Fruit fly (Drosophila melanogaster) whole organism, embryonic: ENCODE results near the gene dpp.
A peak's percentile ranks its signal among the peaks of the same experiment; 100 is the strongest.

Experiments
- Abd-B ChIP-seq: fragments of 200-800 bp; sonication (Bioruptor generic); optimal IDR thresholded peaks from 2 replicates; lab custom pipeline; 2018; ENCODE audit warnings: missing biosample characterization, mild to moderate bottlenecking, missing genetic modification characterization, moderate library complexity
- BEAF-32 ChIP-seq: fragments of 200-800 bp; sonication (Bioruptor generic); optimal IDR thresholded peaks from 3 replicates; lab custom pipeline; 2017; ENCODE audit warnings: missing biosample characterization, missing genetic modification characterization, mild to moderate bottlenecking, moderate library complexity, missing genetic modification reagents
- CG10366 ChIP-seq: fragments of 200-800 bp; sonication (Bioruptor generic); IDR thresholded peaks from 2 replicates; pipeline ENCODE4 v1.3.6; 2022; ENCODE audit warnings: missing biosample characterization, missing genetic modification characterization
- CG10565 ChIP-seq: fragments of 200-800 bp; sonication (Bioruptor generic); optimal IDR thresholded peaks from 3 replicates; lab custom pipeline; 2016; ENCODE audit warnings: missing biosample characterization, mild to moderate bottlenecking, missing genetic modification characterization
- CG14050 ChIP-seq: fragments of 200-800 bp; sonication (Bioruptor generic); IDR thresholded peaks from 3 replicates; pipeline ENCODE4 v1.3.6; 2022; ENCODE audit warnings: missing biosample characterization, missing genetic modification characterization
- CG14441 ChIP-seq: fragments of 200-800 bp; sonication (Bioruptor generic); IDR thresholded peaks from 2 replicates; pipeline ENCODE4 v1.3.6; 2022; ENCODE audit warnings: missing biosample characterization, missing genetic modification characterization
- CG15073 ChIP-seq: fragments of 200-800 bp; sonication (Bioruptor generic); optimal IDR thresholded peaks from 2 replicates; lab custom pipeline; 2016; ENCODE audit warnings: missing biosample characterization, missing genetic modification characterization
- CG1647 ChIP-seq: fragments of 200-800 bp; sonication (Bioruptor generic); optimal IDR thresholded peaks from 3 replicates; lab custom pipeline; 2016; ENCODE audit warnings: missing biosample characterization, missing genetic modification characterization
- CG17829 ChIP-seq: fragments of 200-800 bp; optimal IDR thresholded peaks from 2 replicates; lab custom pipeline; 2019; ENCODE audit warnings: missing biosample characterization, mild to moderate bottlenecking, missing genetic modification characterization, moderate library complexity
- CG17912 ChIP-seq: fragments of 200-800 bp; sonication (Bioruptor generic); optimal IDR thresholded peaks from 2 replicates; lab custom pipeline; 2018; ENCODE audit warnings: missing biosample characterization, mild to moderate bottlenecking, missing genetic modification characterization
- CG2875 ChIP-seq: fragments of 200-800 bp; sonication (Bioruptor generic); optimal IDR thresholded peaks from 2 replicates; lab custom pipeline; 2017; ENCODE audit warnings: missing biosample characterization, mild to moderate bottlenecking, missing genetic modification characterization, missing genetic modification reagents
- CG30020 ChIP-seq: fragments of 200-800 bp; optimal IDR thresholded peaks from 2 replicates; lab custom pipeline; 2019; ENCODE audit warnings: missing biosample characterization, mild to moderate bottlenecking, missing genetic modification characterization, moderate library complexity
- CG6254 ChIP-seq: fragments of 200-800 bp; sonication (Bioruptor generic); optimal IDR thresholded peaks from 3 replicates; lab custom pipeline; 2017; ENCODE audit warnings: mild to moderate bottlenecking, missing biosample characterization, missing genetic modification reagents, missing genetic modification characterization
- CG6272 ChIP-seq: fragments of 200-800 bp; sonication (Bioruptor generic); IDR thresholded peaks from 2 replicates; pipeline ENCODE4 v1.3.6; 2022; ENCODE audit warnings: missing biosample characterization, missing genetic modification characterization
- CG6689 ChIP-seq: fragments of 200-800 bp; sonication (Bioruptor generic); IDR thresholded peaks from 2 replicates; pipeline ENCODE4 v1.3.6; 2022; ENCODE audit warnings: missing biosample characterization, missing genetic modification characterization
- CG7271 ChIP-seq: fragments of 200-800 bp; sonication (Bioruptor generic); optimal IDR thresholded peaks from 2 replicates; lab custom pipeline; 2018; ENCODE audit warnings: missing biosample characterization, mild to moderate bottlenecking, missing genetic modification characterization, moderate library complexity
- CG7556 ChIP-seq: fragments of 200-800 bp; sonication (Bioruptor generic); optimal IDR thresholded peaks from 2 replicates; lab custom pipeline; 2017; ENCODE audit warnings: missing biosample characterization, mild to moderate bottlenecking, missing genetic modification characterization
- CG8290 ChIP-seq, 3 experiments: fragments of 200-800 bp; sonication (Bioruptor generic); optimal IDR thresholded peaks; 2 replicates each; lab custom pipeline; 2016 to 2019; ENCODE audit warnings: missing biosample characterization in 3 of 3, missing genetic modification characterization in 3 of 3, mild to moderate bottlenecking in 2 of 3, moderate library complexity in 1 of 3
- CG9215 ChIP-seq: fragments of 200-800 bp; sonication (Bioruptor generic); IDR thresholded peaks from 2 replicates; pipeline ENCODE4 v1.3.6; 2022; ENCODE audit warnings: missing biosample characterization, missing genetic modification characterization
- CkIIα-i1 ChIP-seq: fragments of 200-800 bp; sonication (Bioruptor generic); IDR thresholded peaks from 2 replicates; pipeline ENCODE4 v1.3.6; 2022; ENCODE audit warnings: missing biosample characterization, missing genetic modification characterization
- Dfd ChIP-seq, 2 experiments: fragments of >200 bp; optimal IDR thresholded peaks; 2 replicates each; lab custom pipeline; 2017; ENCODE audit warnings: missing biosample characterization in 2 of 2, missing genetic modification characterization in 2 of 2
- Hr3 ChIP-seq: fragments of 200-800 bp; sonication (Bioruptor generic); optimal IDR thresholded peaks from 3 replicates; lab custom pipeline; 2016; ENCODE audit warnings: missing biosample characterization, missing genetic modification characterization
- Hsf ChIP-seq: fragments of 200-800 bp; sonication (Bioruptor generic); optimal IDR thresholded peaks from 3 replicates; lab custom pipeline; 2016; ENCODE audit warnings: missing biosample characterization, missing genetic modification characterization
- Neu2 ChIP-seq: fragments of 200-800 bp; sonication (Bioruptor generic); optimal IDR thresholded peaks from 3 replicates; lab custom pipeline; 2016; ENCODE audit warnings: missing biosample characterization, missing genetic modification characterization, borderline replicate concordance
- Rx ChIP-seq: fragments of 200-800 bp; sonication (Bioruptor generic); IDR thresholded peaks from 2 replicates; pipeline ENCODE4 v1.3.6; 2022; ENCODE audit warnings: missing biosample characterization, missing genetic modification characterization
- Sin3A ChIP-seq: fragments of >200 bp; optimal IDR thresholded peaks from 2 replicates; lab custom pipeline; 2018
- Sry-δ ChIP-seq: fragments of 200-800 bp; sonication (Bioruptor generic); optimal IDR thresholded peaks from 2 replicates; lab custom pipeline; 2016; ENCODE audit warnings: missing biosample characterization, missing genetic modification characterization
- amos ChIP-seq: fragments of 200-800 bp; sonication (Bioruptor generic); IDR thresholded peaks from 2 replicates; pipeline ENCODE4 v1.3.6; 2022; ENCODE audit warnings: missing biosample characterization, missing genetic modification characterization; ENCODE audit not compliant: partially characterized antibody
- bcd ChIP-seq: fragments of 200-800 bp; sonication (Bioruptor generic); optimal IDR thresholded peaks from 2 replicates; lab custom pipeline; 2017; ENCODE audit warnings: missing biosample characterization, mild to moderate bottlenecking, missing genetic modification characterization
- cad ChIP-seq: fragments of >200 bp; optimal IDR thresholded peaks from 2 replicates; lab custom pipeline; 2017; ENCODE audit warnings: missing biosample characterization, missing genetic modification characterization
- cas ChIP-seq: fragments of 200-800 bp; sonication (Bioruptor generic); IDR thresholded peaks from 2 replicates; pipeline ENCODE4 v1.3.6; 2022; ENCODE audit warnings: missing biosample characterization, missing genetic modification characterization
- cg ChIP-seq: fragments of 200-800 bp; sonication (Bioruptor generic); optimal IDR thresholded peaks from 3 replicates; lab custom pipeline; 2019; ENCODE audit warnings: missing biosample characterization, mild to moderate bottlenecking, missing genetic modification characterization, moderate library complexity
- crol ChIP-seq: fragments of 200-800 bp; sonication (Bioruptor generic); IDR thresholded peaks from 2 replicates; pipeline ENCODE4 v1.3.6; 2022; ENCODE audit warnings: missing biosample characterization, missing genetic modification characterization
- dan ChIP-seq: fragments of 200-800 bp; sonication (Bioruptor generic); IDR thresholded peaks from 2 replicates; pipeline ENCODE4 v1.3.6; 2022; ENCODE audit warnings: missing biosample characterization, missing genetic modification characterization
- disco-r ChIP-seq: fragments of 200-800 bp; sonication (Bioruptor generic); optimal IDR thresholded peaks from 2 replicates; lab custom pipeline; 2016; ENCODE audit warnings: missing biosample characterization, missing genetic modification characterization
- en ChIP-seq: fragments of 200-800 bp; sonication (Bioruptor generic); optimal IDR thresholded peaks from 2 replicates; lab custom pipeline; 2016; ENCODE audit warnings: missing biosample characterization, missing genetic modification characterization
- eve ChIP-seq, 2 experiments: fragments of >200 bp; optimal IDR thresholded peaks; 2 replicates each; lab custom pipeline; 2017; ENCODE audit warnings: missing biosample characterization in 2 of 2, missing genetic modification characterization in 2 of 2
- fd102C ChIP-seq: fragments of 200-800 bp; sonication (Bioruptor generic); optimal IDR thresholded peaks from 2 replicates; lab custom pipeline; 2018; ENCODE audit warnings: missing biosample characterization, mild to moderate bottlenecking, missing genetic modification characterization, moderate library complexity
- ftz-f1 ChIP-seq: fragments of 200-800 bp; sonication (Bioruptor generic); optimal IDR thresholded peaks from 2 replicates; lab custom pipeline; 2016; ENCODE audit warnings: missing biosample characterization, missing genetic modification characterization
- grn ChIP-seq: fragments of 200-800 bp; sonication (Bioruptor generic); optimal IDR thresholded peaks from 3 replicates; lab custom pipeline; 2017; ENCODE audit warnings: missing biosample characterization, missing genetic modification characterization
- gsb-n ChIP-seq: fragments of 200-800 bp; sonication (Bioruptor generic); optimal IDR thresholded peaks from 3 replicates; lab custom pipeline; 2018; ENCODE audit warnings: missing biosample characterization, mild to moderate bottlenecking, missing genetic modification characterization
- insv ChIP-seq, 2 experiments: fragments of 200-800 bp; sonication (Bioruptor generic); optimal IDR thresholded peaks; 3 replicates each; lab custom pipeline; 2016 to 2018; ENCODE audit warnings: missing biosample characterization in 2 of 2, missing genetic modification characterization in 2 of 2
- lilli ChIP-seq: fragments of 200-800 bp; sonication (Bioruptor generic); optimal IDR thresholded peaks from 3 replicates; lab custom pipeline; 2016; ENCODE audit warnings: missing biosample characterization, missing genetic modification characterization
- lmd ChIP-seq: fragments of 200-800 bp; sonication (Bioruptor generic); IDR thresholded peaks from 2 replicates; pipeline ENCODE4 v1.3.6; 2022; ENCODE audit warnings: missing biosample characterization, missing genetic modification characterization
- maf-S ChIP-seq: fragments of 200-800 bp; sonication (Bioruptor generic); optimal IDR thresholded peaks from 2 replicates; lab custom pipeline; 2016; ENCODE audit warnings: missing biosample characterization, missing genetic modification characterization
- nerfin-1 ChIP-seq: fragments of 200-800 bp; sonication (Bioruptor generic); optimal IDR thresholded peaks from 3 replicates; lab custom pipeline; 2019; ENCODE audit warnings: missing biosample characterization, mild to moderate bottlenecking, missing genetic modification characterization, moderate library complexity
- nerfin-2 ChIP-seq: fragments of 200-800 bp; sonication (Bioruptor generic); IDR thresholded peaks from 2 replicates; pipeline ENCODE4 v1.3.6; 2022; ENCODE audit warnings: missing biosample characterization, missing genetic modification characterization; ENCODE audit not compliant: partially characterized antibody
- pita ChIP-seq: fragments of 200-800 bp; sonication (Bioruptor generic); optimal IDR thresholded peaks from 2 replicates; lab custom pipeline; 2017; ENCODE audit warnings: missing biosample characterization, mild to moderate bottlenecking, missing genetic modification characterization
- stwl ChIP-seq: fragments of 200-800 bp; sonication (Bioruptor generic); optimal IDR thresholded peaks from 3 replicates; lab custom pipeline; 2018; ENCODE audit warnings: missing biosample characterization, mild to moderate bottlenecking, missing genetic modification characterization, moderate library complexity
- vvl ChIP-seq: fragments of 200-800 bp; sonication (Bioruptor generic); IDR thresholded peaks from 2 replicates; pipeline ENCODE4 v1.3.6; 2022; ENCODE audit warnings: missing biosample characterization, missing genetic modification characterization

The dpp gene

DNA sequence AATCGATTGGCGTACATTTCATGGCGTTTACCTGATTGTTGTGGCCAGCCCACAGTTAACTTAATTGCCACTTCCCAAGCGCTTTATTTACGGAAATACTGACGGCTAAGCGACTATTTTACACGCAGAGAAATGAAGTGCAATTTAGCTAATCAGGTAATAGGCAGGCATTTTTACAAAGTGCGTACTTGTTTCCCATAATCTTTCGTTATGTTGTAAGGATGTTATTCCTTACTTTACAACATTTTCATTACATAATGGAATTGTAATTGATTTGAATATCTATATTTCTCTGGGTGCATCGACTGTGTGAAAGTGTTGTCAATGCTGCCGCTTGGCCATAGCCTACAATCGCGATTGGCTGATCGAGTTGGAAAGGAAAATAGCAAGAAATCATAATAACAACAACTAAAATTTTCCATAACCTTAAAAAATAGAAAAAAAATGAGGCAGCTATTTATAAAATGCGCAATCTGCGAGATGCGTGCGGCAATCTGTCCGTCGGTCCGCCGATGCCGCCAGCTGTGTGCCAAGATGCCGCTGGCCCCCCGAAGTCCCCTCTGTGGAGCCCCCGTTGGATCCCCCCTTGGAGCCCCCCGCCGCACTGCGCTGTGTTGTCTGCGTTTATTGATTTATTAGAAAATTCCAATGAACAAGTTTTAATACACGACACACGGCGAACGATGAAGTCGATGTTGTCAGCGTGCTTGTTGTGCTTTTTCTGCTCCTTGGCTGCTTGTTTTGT lies 1.6 kb upstream of the dpp start (continued):
- TF ChIP-seq CG7271 (tag; lab: Kevin White, UChicago) (no peak), fd102C (GFP tag; lab: Kevin White, UChicago) (no peak), maf-S (GFP tag; lab: Kevin White, UChicago) (peak; percentile 36), stwl (no peak), amos (no peak), Hsf (GFP tag; lab: Kevin White, UChicago) (peak; percentile 56), CG6272 (GFP tag; lab: Robert Waterston, UW) (peak; percentile 46; the same call in 1 of the 2 replicates), Dfd (GFP tag; optimal IDR thresholded peaks at IDR 0.05; lab: Kevin White, UChicago) (no peak), CG2875 (peak; percentile 38), grn (no peak), Rx (peak; percentile 55), CG10565 (no peak), Sin3A (lab: Kevin White, UChicago) (no peak), cas (GFP tag; lab: Robert Waterston, UW) (no peak), CG7556 (GFP tag; lab: Kevin White, UChicago) (peak; percentile 30), CG14441 (peak; percentile 76), vvl (GFP tag; lab: Robert Waterston, UW) (peak; percentile 77), nerfin-1 (no peak), CG14050 (GFP tag; lab: Robert Waterston, UW) (peak; percentile 48; the same call in 2 of the 3 replicates), CkIIα-i1 (GFP tag; lab: Robert Waterston, UW) (no peak), Abd-B (GFP tag; lab: Kevin White, UChicago) (peak; percentile 61), en (GFP tag; lab: Kevin White, UChicago) (peak; percentile 29), gsb-n (tag; lab: Kevin White, UChicago) (no peak), CG9215 (GFP tag; lab: Robert Waterston, UW) (no peak), lilli (GFP tag; lab: Kevin White, UChicago) (peak; percentile 56), bcd (peak; percentile 54), Sry-δ (GFP tag; lab: Kevin White, UChicago) (peak; percentile 24), eve (GFP tag; optimal IDR thresholded peaks at IDR 0.05; lab: Kevin White, UChicago) (no peak), disco-r (GFP tag; lab: Kevin White, UChicago) (no peak), CG10366 (GFP tag; lab: Robert Waterston, UW) (peak; percentile 42; the same call in 1 of the 2 replicates), insv (GFP tag; optimal IDR thresholded peaks at IDR 0.05; lab: Kevin White, UChicago) (no peak), CG1647 (peak; percentile 28), crol (GFP tag; lab: Robert Waterston, UW) (peak; percentile 90), CG30020 (tag; lab: Kevin White, UChicago) (no peak), cg (GFP tag; lab: Kevin White, UChicago) (no peak), CG6254 (no peak), cad (GFP tag; lab: Kevin White, UChicago) (no peak), CG15073 (GFP tag; lab: Kevin White, UChicago) (no peak), CG8290 (GFP tag; optimal IDR thresholded peaks at IDR 0.05; lab: Kevin White, UChicago) (peak; percentile 5), CG8290 (tag; optimal IDR thresholded peaks at IDR 0.05; lab: Kevin White, UChicago) (no peak), Neu2 (no peak), Hr3 (GFP tag; lab: Kevin White, UChicago) (peak; percentile 40), BEAF-32 (GFP tag; lab: Kevin White, UChicago) (no peak), pita (GFP tag; lab: Kevin White, UChicago) (no peak), dan (GFP tag; lab: Robert Waterston, UW) (no peak), CG17912 (GFP tag; lab: Kevin White, UChicago) (no peak), CG17829 (peak; percentile 17), lmd (GFP tag; lab: Robert Waterston, UW) (peak; percentile 61), ftz-f1 (GFP tag; lab: Kevin White, UChicago) (no peak), CG6689 (GFP tag; lab: Robert Waterston, UW) (peak; percentile 38; the same call in 1 of the 2 replicates), nerfin-2 (GFP tag; lab: Robert Waterston, UW) (no peak)
